Worm (Caenorhabditis elegans) whole organism, early embryonic: ENCODE results near the gene Y54G2A.52.
"Not testable (repeated sequence)": the region's sequence is repeated elsewhere in the genome, so short reads cannot be mapped to it uniquely, and the experiment has no call there.

Experiments
- B0310.2 ChIP-seq: sonication (generic microtip); optimal IDR thresholded peaks from 2 replicates; lab custom pipeline; 2016; ENCODE audit warnings: mild to moderate bottlenecking, missing genetic modification characterization, missing compliant biosample characterization
- F13C5.2 ChIP-seq: sonication (generic microtip); optimal IDR thresholded peaks from 2 replicates; lab custom pipeline; 2017; ENCODE audit warnings: mild to moderate bottlenecking, missing genetic modification characterization, inconsistent platforms, missing compliant biosample characterization
- aly-1 ChIP-seq: sonication (generic microtip); optimal IDR thresholded peaks from 2 replicates; lab custom pipeline; 2016; ENCODE audit warnings: missing genetic modification characterization, missing compliant biosample characterization
- ama-1 ChIP-seq: fragments of 150-350 bp; optimal IDR thresholded peaks from 2 replicates; lab custom pipeline; 2014
- ceh-13 ChIP-seq: fragments of 200-800 bp; sonication (Bioruptor generic); optimal IDR thresholded peaks from 2 replicates; lab custom pipeline; 2018; ENCODE audit warnings: mild to moderate bottlenecking, missing genetic modification characterization, missing compliant biosample characterization
- ceh-36 ChIP-seq: sonication (generic microtip); optimal IDR thresholded peaks from 2 replicates; lab custom pipeline; 2016; ENCODE audit warnings: missing genetic modification characterization, inconsistent platforms, missing compliant biosample characterization
- ets-7 ChIP-seq: sonication (generic microtip); optimal IDR thresholded peaks from 2 replicates; lab custom pipeline; 2016; ENCODE audit warnings: missing genotype, missing genetic modification characterization, missing compliant biosample characterization
- flt-1 ChIP-seq: fragments of 200-800 bp; sonication (Bioruptor generic); IDR thresholded peaks from 2 replicates; pipeline ENCODE4 v1.3.6; 2022; ENCODE audit warnings: missing genetic modification characterization, missing compliant biosample characterization
- hmbx-1 ChIP-seq: sonication (generic microtip); optimal IDR thresholded peaks from 2 replicates; lab custom pipeline; 2016; ENCODE audit warnings: mild to moderate bottlenecking, missing genetic modification characterization, missing compliant biosample characterization
- hmg-4 ChIP-seq: fragments of 200-800 bp; sonication (Bioruptor generic); optimal IDR thresholded peaks from 2 replicates; lab custom pipeline; 2018; ENCODE audit warnings: mild to moderate bottlenecking, missing genetic modification characterization, missing compliant biosample characterization
- hnd-1 ChIP-seq: sonication (generic microtip); optimal IDR thresholded peaks from 2 replicates; lab custom pipeline; 2016; ENCODE audit warnings: missing genetic modification characterization, missing compliant biosample characterization
- pes-1 ChIP-seq: fragments of 200-800 bp; sonication (Bioruptor generic); IDR thresholded peaks from 2 replicates; pipeline ENCODE4 v1.3.6; 2022; ENCODE audit warnings: missing genetic modification reagents, missing genetic modification characterization, missing compliant biosample characterization
- scrt-1 ChIP-seq: fragments of 200-800 bp; sonication (Bioruptor generic); IDR thresholded peaks from 2 replicates; pipeline ENCODE4 v1.3.6; 2022; ENCODE audit warnings: missing genetic modification characterization, missing compliant biosample characterization
- sea-1 ChIP-seq: fragments of 200-800 bp; sonication (Bioruptor generic); conservative IDR thresholded peaks from 2 replicates; pipeline ENCODE4 v1.3.6; 2022; ENCODE audit warnings: missing genetic modification characterization, missing compliant biosample characterization
- tbx-11 ChIP-seq: fragments of 200-800 bp; sonication (Bioruptor generic); IDR thresholded peaks from 2 replicates; pipeline ENCODE4 v1.3.6; 2022; ENCODE audit warnings: missing genetic modification characterization, missing compliant biosample characterization
- tbx-37 ChIP-seq: fragments of 200-800 bp; sonication (Bioruptor generic); conservative IDR thresholded peaks from 2 replicates; pipeline ENCODE4 v1.3.6; 2022; ENCODE audit warnings: missing genetic modification reagents, missing genetic modification characterization, missing compliant biosample characterization
- tra-4 ChIP-seq: sonication (generic microtip); optimal IDR thresholded peaks from 2 replicates; lab custom pipeline; 2017; ENCODE audit warnings: missing genetic modification characterization, missing compliant biosample characterization

Gene Y54G2A.52

ce11 chrIV:2809208-2809607 is 10.7 kb upstream of the Y54G2A.52 start, which contains the start of gene Y54G2A.76:
Gene Y54G2A.76 (plus strand): TSS chrIV:2809410.
- TF ChIP-seq hmg-4 (GFP tag; lab: Kevin White, UChicago) (no peak), aly-1 (tag; lab: Kevin White, UChicago) (no peak), ets-7 (tag; lab: Kevin White, UChicago) (no peak), tbx-37 (GFP tag; lab: Robert Waterston, UW) (no peak), B0310.2 (tag; lab: Kevin White, UChicago) (no peak), pes-1 (GFP tag; lab: Robert Waterston, UW) (no peak), ceh-13 (no peak), sea-1 (GFP tag; lab: Robert Waterston, UW) (no peak), flt-1 (GFP tag; lab: Robert Waterston, UW) (no peak), scrt-1 (GFP tag; lab: Robert Waterston, UW) (no peak), tbx-11 (GFP tag; lab: Robert Waterston, UW) (no peak), F13C5.2 (no peak), ama-1 (lab: Kevin White, UChicago) (no peak), ceh-36 (tag; lab: Kevin White, UChicago) (no peak), hmbx-1 (tag; lab: Kevin White, UChicago) (no peak), tra-4 (no peak), hnd-1 (tag; lab: Kevin White, UChicago) (no peak)

ce11 chrIV:2808154-2808553 is 9.7 kb upstream of the Y54G2A.52 start:
- no peak for TF ChIP-seq ama-1 (lab: Kevin White, UChicago)
- TF ChIP-seq flt-1 (GFP tag; lab: Robert Waterston, UW) = 0 out of 2 replicates have a peak, but pooled peaks have one; percentile 27
- TF ChIP-seq scrt-1 (GFP tag; lab: Robert Waterston, UW) = peak; percentile 42; the same call in 1 of the 2 replicates
- 0 out of 2 replicates have a peak, but pooled peaks have one; percentile 22 for TF ChIP-seq pes-1 (GFP tag; lab: Robert Waterston, UW)
- no peak for TF ChIP-seq sea-1 (GFP tag; lab: Robert Waterston, UW)
- no peak for TF ChIP-seq ets-7 (tag; lab: Kevin White, UChicago)

ce11 chrIV:2805525-2805924 is 7.0 kb upstream of the Y54G2A.52 start, which contains the start of gene Y54G2A.45:
Gene Y54G2A.45 (plus strand): TSS chrIV:2805857.
- TF ChIP-seq scrt-1 (GFP tag; lab: Robert Waterston, UW) (peak; percentile 82), ama-1 (lab: Kevin White, UChicago) (no peak), pes-1 (GFP tag; lab: Robert Waterston, UW) (peak; percentile 88), ceh-36 (tag; lab: Kevin White, UChicago) (peak; percentile 67), flt-1 (GFP tag; lab: Robert Waterston, UW) (peak; percentile 85), hmg-4 (GFP tag; lab: Kevin White, UChicago) (peak; percentile 87), ets-7 (tag; lab: Kevin White, UChicago) (peak; percentile 37), ceh-13 (peak; percentile 80), B0310.2 (tag; lab: Kevin White, UChicago) (peak; percentile 81), hnd-1 (tag; lab: Kevin White, UChicago) (peak; percentile 69), tbx-11 (GFP tag; lab: Robert Waterston, UW) (peak; percentile 81), sea-1 (GFP tag; lab: Robert Waterston, UW) (peak; percentile 88), tbx-37 (GFP tag; lab: Robert Waterston, UW) (peak; percentile 64; the same call in 1 of the 2 replicates), F13C5.2 (no peak), hmbx-1 (tag; lab: Kevin White, UChicago) (peak; percentile 49), aly-1 (tag; lab: Kevin White, UChicago) (peak; percentile 65), tra-4 (peak; percentile 30)

ce11 chrIV:2803652-2804051 is 5.2 kb upstream of the Y54G2A.52 start, which contains the start of gene Y54G2A.32:
Gene Y54G2A.32 (plus strand): TSS chrIV:2803952.
- TF ChIP-seq ets-7 (tag; lab: Kevin White, UChicago) = no peak
- TF ChIP-seq F13C5.2 = no peak
- TF ChIP-seq hmbx-1 (tag; lab: Kevin White, UChicago) = no peak
- TF ChIP-seq aly-1 (tag; lab: Kevin White, UChicago) = no peak
- TF ChIP-seq tbx-11 (GFP tag; lab: Robert Waterston, UW) = no peak
- no peak for TF ChIP-seq hnd-1 (tag; lab: Kevin White, UChicago)
- no peak for TF ChIP-seq hmg-4 (GFP tag; lab: Kevin White, UChicago)
- TF ChIP-seq B0310.2 (tag; lab: Kevin White, UChicago) = no peak
- TF ChIP-seq pes-1 (GFP tag; lab: Robert Waterston, UW) = no peak

- TF ChIP-seq tbx-37 (GFP tag; lab: Robert Waterston, UW) = peak; percentile 38; the same call in 1 of the 2 replicates
- peak; percentile 5 for TF ChIP-seq aly-1 (tag; lab: Kevin White, UChicago)
- TF ChIP-seq ceh-13 = peak; percentile 37
- TF ChIP-seq hmg-4 (GFP tag; lab: Kevin White, UChicago) = peak; percentile 46
- 0 out of 2 replicates have a peak, but pooled peaks have one; percentile 53 for TF ChIP-seq tbx-11 (GFP tag; lab: Robert Waterston, UW)
- no peak for TF ChIP-seq hmbx-1 (tag; lab: Kevin White, UChicago)
- TF ChIP-seq ama-1 (lab: Kevin White, UChicago) = no peak
- TF ChIP-seq B0310.2 (tag; lab: Kevin White, UChicago) = peak; percentile 22
- peak; percentile 50 for TF ChIP-seq ceh-36 (tag; lab: Kevin White, UChicago)
- 0 out of 2 replicates have a peak, but pooled peaks have one; percentile 40 for TF ChIP-seq sea-1 (GFP tag; lab: Robert Waterston, UW)
- TF ChIP-seq flt-1 (GFP tag; lab: Robert Waterston, UW) = peak; percentile 70
- peak; percentile 78 for TF ChIP-seq scrt-1 (GFP tag; lab: Robert Waterston, UW)
- peak; percentile 14 for TF ChIP-seq hnd-1 (tag; lab: Kevin White, UChicago)
- no peak for TF ChIP-seq tra-4
- peak; percentile 72 for TF ChIP-seq pes-1 (GFP tag; lab: Robert Waterston, UW)
- no peak for TF ChIP-seq ets-7 (tag; lab: Kevin White, UChicago)
- TF ChIP-seq F13C5.2 = no peak
Measured at ce11 chrIV:2802193-2802592, 3.7 kb upstream of the Y54G2A.52 start.

DNA sequence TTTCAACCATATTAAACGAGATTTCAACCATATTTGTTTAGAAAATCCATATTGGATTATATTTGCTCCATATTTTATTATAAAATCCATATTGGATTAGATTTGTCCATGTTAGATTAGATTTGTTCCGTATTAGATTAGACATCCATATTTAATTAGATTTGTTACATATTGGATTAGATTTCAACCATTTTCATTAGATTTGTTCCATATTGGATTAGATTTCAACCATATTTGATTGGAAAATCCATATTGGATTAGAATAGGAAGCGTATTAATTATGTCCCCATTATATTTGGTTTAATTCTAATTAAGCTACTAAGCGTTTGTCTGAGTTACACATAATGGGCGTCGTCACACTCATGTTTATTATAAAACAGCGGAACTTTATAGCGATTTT is 3.1 kb upstream of the Y54G2A.52 start, which contains the start of gene Y54G2A.44:
TSS of gene Y54G2A.44 (plus strand) at position 301 of the 400 bp plus-strand sequence.
- not testable (repeated sequence) for TF ChIP-seq F13C5.2; sea-1 (GFP tag; lab: Robert Waterston, UW); aly-1 (tag; lab: Kevin White, UChicago)
